Worm (Caenorhabditis elegans) whole organism, midembryonic: ENCODE measurements around the gene cox-17.

Experiments used
- cog-1 ChIP-seq: sonication (generic microtip); optimal IDR thresholded peaks from 2 replicates; lab custom pipeline; 2016; ENCODE audit warnings: missing genetic modification characterization, missing compliant biosample characterization
- flt-1 ChIP-seq: fragments of 200-800 bp; sonication (Bioruptor generic); IDR thresholded peaks from 2 replicates; pipeline ENCODE4 v1.3.6; 2022; ENCODE audit warnings: missing genetic modification characterization, missing compliant biosample characterization
- klf-2 ChIP-seq: fragments of 200-800 bp; sonication (Bioruptor generic); conservative IDR thresholded peaks from 2 replicates; pipeline ENCODE4 v1.3.6; 2022; ENCODE audit warnings: missing genetic modification reagents, missing genetic modification characterization, missing compliant biosample characterization
- ref-1 ChIP-seq: fragments of 200-800 bp; sonication (Bioruptor generic); conservative IDR thresholded peaks from 2 replicates; pipeline ENCODE4 v1.3.6; 2022; ENCODE audit warnings: missing genetic modification reagents, missing genetic modification characterization, missing compliant biosample characterization
- tab-1 ChIP-seq: fragments of 200-800 bp; sonication (Bioruptor generic); IDR thresholded peaks from 2 replicates; pipeline ENCODE4 v1.3.6; 2022; ENCODE audit warnings: missing genetic modification characterization, missing compliant biosample characterization
- ztf-23 ChIP-seq: fragments of 200-800 bp; sonication (Bioruptor generic); IDR thresholded peaks from 2 replicates; pipeline ENCODE4 v1.3.6; 2022; ENCODE audit warnings: missing genetic modification reagents, missing genetic modification characterization, missing compliant biosample characterization

DNA sequence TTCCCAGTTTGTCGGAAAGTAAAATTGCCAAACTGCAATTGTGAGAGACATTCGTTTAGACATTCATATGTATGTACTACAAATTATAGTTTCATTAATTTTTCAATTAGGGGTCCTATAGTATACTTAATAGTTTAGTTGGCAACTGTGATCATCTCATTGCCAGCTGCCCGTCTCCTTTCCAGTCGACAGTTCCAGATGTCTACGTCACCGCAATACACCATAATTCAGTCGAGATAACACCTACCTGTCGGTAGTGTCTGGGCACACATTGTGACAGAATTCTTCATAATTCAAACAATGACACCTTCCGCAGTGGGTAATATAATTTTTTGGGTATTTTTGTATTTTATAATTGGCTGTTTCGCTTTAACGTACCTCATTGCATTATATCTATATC, 17.3 kb upstream of the cox-17 start, which contains the start of gene F40G9.19:
- TF ChIP-seq tab-1: no peak
- TF ChIP-seq flt-1 (GFP tag; lab: Robert Waterston, UW): no peak
- TF ChIP-seq ztf-23 (GFP tag; lab: Robert Waterston, UW): no peak
- no peak for TF ChIP-seq klf-2 (GFP tag; lab: Robert Waterston, UW)
- TF ChIP-seq ref-1 (GFP tag; lab: Robert Waterston, UW): no peak
- no peak for TF ChIP-seq cog-1
